Worm (Caenorhabditis elegans) whole organism, dauer: ENCODE results near the gene ZK1320.2.

Source experiments
- unc-62 ChIP-seq: sonication (generic microtip); optimal IDR thresholded peaks from 2 replicates; lab custom pipeline; 2017; ENCODE audit warnings: missing biosample characterization, missing genetic modification reagents, missing genetic modification characterization

Gene ZK1320.2

DNA sequence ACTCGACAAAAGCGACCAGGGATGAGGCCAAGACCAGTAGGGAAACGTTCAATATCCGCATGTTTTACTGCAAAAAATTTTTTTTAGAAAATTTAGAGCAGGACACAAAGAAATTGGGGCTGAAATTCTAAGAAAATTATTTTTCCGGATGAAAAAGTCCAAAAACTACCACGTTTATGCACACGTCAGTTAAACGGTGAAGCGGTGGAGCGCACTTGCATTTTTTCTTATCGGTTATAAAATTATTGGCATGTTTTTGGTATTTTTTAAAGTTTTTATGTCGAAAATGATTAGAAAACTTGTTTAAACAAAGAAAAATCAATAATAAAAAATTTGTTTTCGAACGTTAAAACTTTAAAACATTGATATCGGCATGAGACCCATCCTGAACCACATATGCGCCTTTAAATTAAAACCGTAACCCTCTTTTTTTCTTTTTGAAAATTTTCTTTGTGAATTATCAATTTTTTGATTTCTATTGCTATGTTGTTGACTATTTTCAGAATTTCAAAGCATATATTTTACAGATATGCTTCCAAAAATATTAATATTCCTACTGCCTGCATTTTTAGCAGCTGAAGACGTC, 34.6 kb downstream of the ZK1320.2 start, which contains the start of the genes dnj-20 and ZK1307.8:
TSS of gene dnj-20 (minus strand) at position 67 of the 586 bp plus-strand sequence.
TSS of gene ZK1307.8 (plus strand) at position 504 of the 586 bp plus-strand sequence.
- TF ChIP-seq unc-62 (GFP tag; lab: Kevin White, UChicago) = no peak

ce11 chrII:9621913-9622348, 36.9 kb downstream of the ZK1320.2 start:
- no peak for TF ChIP-seq unc-62 (GFP tag; lab: Kevin White, UChicago)

ce11 chrII:9621121-9621520, 37.7 kb downstream of the ZK1320.2 start:
- TF ChIP-seq unc-62 (GFP tag; lab: Kevin White, UChicago) = no peak

DNA sequence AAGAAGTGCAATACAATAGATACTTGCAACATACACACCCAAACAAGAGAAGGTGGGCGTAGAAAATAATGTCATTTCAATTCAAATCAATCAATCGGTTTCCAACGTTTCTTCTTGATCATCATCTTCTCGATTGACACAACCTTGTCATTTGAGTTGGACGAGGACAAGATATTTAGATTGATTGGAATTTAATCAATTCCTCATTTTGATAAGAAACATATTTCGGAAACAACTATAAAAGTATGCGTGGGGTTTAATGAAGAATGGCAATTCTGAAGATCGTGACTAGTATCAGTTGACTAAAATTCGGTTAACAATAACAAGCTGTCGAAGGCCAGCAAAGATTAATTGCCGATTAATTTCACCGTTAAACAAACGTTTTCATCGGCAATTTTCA, 38.2 kb downstream of the ZK1320.2 start:
- TF ChIP-seq unc-62 (GFP tag; lab: Kevin White, UChicago) = no peak

ce11 chrII:9619995-9620535, 38.7 kb downstream of the ZK1320.2 start:
- no peak for TF ChIP-seq unc-62 (GFP tag; lab: Kevin White, UChicago)

DNA sequence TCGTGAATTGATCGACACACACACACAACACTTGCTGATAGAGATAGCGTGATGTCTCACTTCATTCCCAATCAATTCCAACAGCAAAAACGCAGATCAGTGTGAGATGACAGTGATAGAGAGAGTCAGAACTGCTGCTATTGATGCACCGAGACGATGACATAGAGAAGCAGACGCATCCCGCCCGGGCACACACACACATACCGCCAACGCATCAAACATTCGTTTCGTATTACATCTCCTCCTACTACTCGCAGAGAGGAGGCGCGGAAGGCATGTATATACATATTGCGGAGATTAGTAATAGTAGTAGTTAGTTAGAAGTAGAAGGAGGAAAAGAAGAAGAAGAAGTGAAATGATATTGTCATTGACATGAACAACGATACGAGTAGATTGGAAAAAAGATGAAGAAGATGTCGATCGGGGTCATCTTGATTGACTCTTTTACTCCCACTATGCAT, 39.4 kb downstream of the ZK1320.2 start:
- no peak for TF ChIP-seq unc-62 (GFP tag; lab: Kevin White, UChicago)

DNA sequence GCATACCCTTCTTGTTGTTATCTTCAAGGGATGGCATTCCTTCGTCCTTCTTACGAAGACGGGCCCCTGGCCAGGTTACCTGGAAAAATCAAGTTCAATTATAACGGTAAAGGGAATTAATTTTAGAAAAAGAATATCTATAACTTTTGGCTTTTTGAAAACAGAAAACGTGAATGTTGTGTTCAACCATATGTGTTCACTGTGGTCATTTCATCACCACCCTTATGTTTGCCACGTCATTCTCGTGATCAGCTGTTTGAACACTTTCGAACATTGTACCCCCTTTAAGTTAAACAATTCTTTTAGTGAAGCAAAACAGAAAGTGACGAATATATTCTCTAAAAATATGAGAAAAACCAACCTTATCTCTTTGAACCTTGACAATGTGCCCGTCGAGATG, 40.0 kb downstream of the ZK1320.2 start:
- no peak for TF ChIP-seq unc-62 (GFP tag; lab: Kevin White, UChicago)

DNA sequence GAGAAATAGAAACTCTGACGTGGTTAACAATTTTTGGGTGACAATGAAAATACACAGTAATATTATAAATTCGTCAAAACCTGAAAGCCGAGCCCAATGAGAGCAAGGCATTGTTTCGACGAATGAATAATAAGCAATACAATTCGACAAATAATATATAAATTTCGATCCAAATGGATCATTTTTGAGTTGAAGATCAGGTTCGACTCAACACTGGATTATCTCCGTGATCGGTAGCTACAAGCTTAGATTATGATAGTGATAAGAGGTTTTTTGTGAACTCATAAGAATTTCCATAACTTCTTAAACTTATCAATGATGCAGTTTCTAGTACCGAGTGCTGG, 40.9 kb downstream of the ZK1320.2 start:
- no peak for TF ChIP-seq unc-62 (GFP tag; lab: Kevin White, UChicago)

ce11 chrII:9617039-9617901, 41.5 kb downstream of the ZK1320.2 start, which contains the start of gene hal-3:
TSS of gene hal-3 (minus strand) at chrII:9617125.
- TF ChIP-seq unc-62 (GFP tag; lab: Kevin White, UChicago) = no peak

DNA sequence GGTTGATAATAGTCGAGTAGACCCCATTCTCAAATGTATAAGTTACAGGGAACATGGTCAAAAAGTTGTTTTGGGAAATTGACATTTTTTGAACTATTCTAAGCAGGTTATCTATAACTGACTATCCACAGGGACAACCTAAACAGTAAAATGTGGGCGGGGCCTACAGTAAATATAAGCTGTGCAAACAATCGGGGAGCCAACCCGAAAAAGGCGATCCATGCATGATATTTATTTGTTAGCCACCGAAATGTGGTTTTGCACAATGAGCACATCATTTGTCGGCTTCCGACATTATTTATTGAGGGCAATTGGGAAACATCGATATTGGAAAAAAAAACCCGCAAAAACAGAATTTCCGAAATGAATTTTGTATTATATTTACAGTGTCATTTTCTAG, 44.1 kb downstream of the ZK1320.2 start, which contains the start of gene hlh-6:
TSS of gene hlh-6 (minus strand) at position 101 of the 400 bp plus-strand sequence.
- no peak for TF ChIP-seq unc-62 (GFP tag; lab: Kevin White, UChicago)

- no peak for TF ChIP-seq unc-62 (GFP tag; lab: Kevin White, UChicago)
Measured at ce11 chrII:9611347-9611923, 47.4 kb downstream of the ZK1320.2 start, which contains the start of the genes T15H9.5 and T15H9.4. TSS of gene T15H9.5 (minus strand) at chrII:9611447. TSS of gene T15H9.4 (plus strand) at chrII:9611873.

DNA sequence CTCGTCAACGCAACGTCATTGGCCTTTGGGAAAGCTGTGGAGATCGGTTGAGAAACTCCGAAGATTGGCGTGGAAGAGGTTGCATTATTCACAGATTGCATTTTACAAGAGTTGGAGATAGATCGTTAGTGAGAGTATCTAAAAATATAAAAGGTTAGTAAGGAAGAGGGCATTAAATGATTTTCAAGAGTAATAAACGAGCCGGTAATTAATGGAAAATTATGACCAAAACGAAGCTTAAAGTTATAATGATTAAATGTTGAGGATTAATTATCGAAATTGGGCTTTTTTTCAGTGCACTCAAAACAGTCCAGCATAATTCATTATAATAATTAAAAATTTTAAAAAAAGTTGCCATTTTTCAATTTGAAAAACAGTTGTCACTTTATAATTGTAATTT, 49.5 kb downstream of the ZK1320.2 start, which contains the start of gene pap-2:
TSS of gene pap-2 (minus strand) at position 101 of the 400 bp plus-strand sequence.
- no peak for TF ChIP-seq unc-62 (GFP tag; lab: Kevin White, UChicago)
